Worm (Caenorhabditis elegans): ENCODE results near the gene ZK809.5.

DNA sequence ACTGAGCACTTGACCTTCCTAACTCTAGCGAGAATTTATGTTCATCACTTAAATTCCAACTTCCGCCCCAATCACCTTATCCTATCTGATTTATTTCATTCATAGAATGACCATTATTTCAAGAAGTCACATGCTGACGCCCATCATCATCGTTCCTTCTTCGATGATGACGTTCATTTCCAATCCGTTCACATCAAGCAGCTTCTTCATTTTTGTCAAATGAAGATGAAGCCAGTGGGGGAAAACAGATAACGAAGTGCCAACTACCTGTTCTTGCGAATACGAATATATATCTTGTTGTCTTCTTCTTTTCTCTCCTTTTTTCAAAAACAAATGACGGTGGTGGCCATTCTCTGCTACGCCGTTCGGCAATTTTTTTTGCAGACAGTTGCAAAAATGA, 45.3 kb downstream of the ZK809.5 start:
- TF ChIP-seq hnd-1 (tag; optimal IDR thresholded peaks at IDR 0.05) (no peak), ama-1 (optimal IDR thresholded peaks at IDR 0.05) (no peak), aly-1 (tag; optimal IDR thresholded peaks at IDR 0.05) (no peak), hmbx-1 (tag; optimal IDR thresholded peaks at IDR 0.05) (no peak), B0310.2 (tag; optimal IDR thresholded peaks at IDR 0.05) (no peak), flt-1 (GFP tag; IDR thresholded peaks at IDR 0.05) (no peak), tra-4 (tag; optimal IDR thresholded peaks at IDR 0.05) (no peak), pes-1 (GFP tag; IDR thresholded peaks at IDR 0.05) (no peak), tbx-37 (GFP tag; conservative IDR thresholded peaks at IDR 0.05) (no peak), F13C5.2 (tag; optimal IDR thresholded peaks at IDR 0.05) (no peak), scrt-1 (GFP tag; IDR thresholded peaks at IDR 0.05) (no peak)

Data from whole organism, early embryonic.